Worm (Caenorhabditis elegans): ENCODE measurements around the gene zipt-7.1.

- no peak for TF ChIP-seq nhr-76 (tag; optimal IDR thresholded peaks at IDR 0.05)
- peak; percentile 90 for TF ChIP-seq fkh-10 (GFP tag; optimal IDR thresholded peaks at IDR 0.05)
- no peak for TF ChIP-seq pqm-1 (tag; optimal IDR thresholded peaks at IDR 0.05)
- no peak for TF ChIP-seq dpl-1 (GFP tag; optimal IDR thresholded peaks at IDR 0.05)
- no peak for TF ChIP-seq lin-35 (GFP tag; optimal IDR thresholded peaks at IDR 0.05)
- TF ChIP-seq aly-2 (tag; optimal IDR thresholded peaks at IDR 0.05) = no peak
- no peak for TF ChIP-seq elt-2 (tag; optimal IDR thresholded peaks at IDR 0.05)
- TF ChIP-seq blmp-1 (tag; optimal IDR thresholded peaks at IDR 0.05) = no peak
- TF ChIP-seq unc-130 (tag; optimal IDR thresholded peaks at IDR 0.05) = no peak
- no peak for TF ChIP-seq rnt-1 (tag; optimal IDR thresholded peaks at IDR 0.05)
- TF ChIP-seq ets-5 (GFP tag; IDR thresholded peaks at IDR 0.05) = no peak
- no peak for TF ChIP-seq jun-1 (tag; optimal IDR thresholded peaks at IDR 0.05)
- TF ChIP-seq ama-1 (optimal IDR thresholded peaks at IDR 0.05) = no peak
These were observed 49.0 kb downstream of the zipt-7.1 start for ce11 chrIV:17238951-17239350.
